Fruit fly (Drosophila melanogaster) whole organism, wandering third instar larva: Measurements from ENCODE around the gene Nca.

Source experiments
- Abd-B ChIP-seq: fragments of >200 bp; optimal IDR thresholded peaks from 2 replicates; lab custom pipeline; 2017; ENCODE audit warnings: missing biosample characterization, missing genetic modification characterization
- CG32264 ChIP-seq: fragments of 200-800 bp; sonication (Bioruptor generic); optimal IDR thresholded peaks from 2 replicates; lab custom pipeline; 2016; ENCODE audit warnings: missing biosample characterization, missing genetic modification characterization
- CG9705 ChIP-seq: fragments of 200-800 bp; sonication (Bioruptor generic); optimal IDR thresholded peaks from 2 replicates; lab custom pipeline; 2018; ENCODE audit warnings: missing biosample characterization, mild to moderate bottlenecking, missing genetic modification characterization
- Dfd ChIP-seq: fragments of >200 bp; optimal IDR thresholded peaks from 2 replicates; lab custom pipeline; 2017; ENCODE audit warnings: missing biosample characterization, missing genetic modification characterization
- Dif ChIP-seq: fragments of 200-275, 200-300 bp; sonication (Bioruptor generic); optimal IDR thresholded peaks from 2 replicates; lab custom pipeline; 2018; ENCODE audit warnings: missing biosample characterization, missing genetic modification characterization; ENCODE audit not compliant: partially characterized antibody
- GATAd ChIP-seq: sonication (Bioruptor generic); optimal IDR thresholded peaks from 2 replicates; lab custom pipeline; 2016; ENCODE audit warnings: missing biosample characterization, missing genetic modification characterization
- HLH106 ChIP-seq: fragments of 200-800 bp; optimal IDR thresholded peaks from 3 replicates; lab custom pipeline; 2019; ENCODE audit warnings: missing biosample characterization, mild to moderate bottlenecking, missing genetic modification characterization, moderate library complexity
- Hnf4 ChIP-seq: fragments of 200-800 bp; sonication (Bioruptor generic); optimal IDR thresholded peaks from 2 replicates; lab custom pipeline; 2016; ENCODE audit warnings: missing biosample characterization, mild to moderate bottlenecking, missing genetic modification characterization
- Hr78 ChIP-seq: fragments of >200 bp; optimal IDR thresholded peaks from 2 replicates; lab custom pipeline; 2017; ENCODE audit warnings: missing biosample characterization, missing genetic modification characterization
- Hr83 ChIP-seq: fragments of 200-300 bp; sonication (Bioruptor generic); optimal IDR thresholded peaks from 2 replicates; lab custom pipeline; 2016; ENCODE audit warnings: missing biosample characterization, mild to moderate bottlenecking, missing genetic modification characterization, moderate library complexity; ENCODE audit not compliant: poor library complexity, severe bottlenecking
- Jra ChIP-seq: sonication (Bioruptor generic); optimal IDR thresholded peaks from 2 replicates; lab custom pipeline; 2016; ENCODE audit warnings: missing biosample characterization, missing genetic modification characterization
- Mio ChIP-seq: sonication (Bioruptor generic); optimal IDR thresholded peaks from 2 replicates; lab custom pipeline; 2016; ENCODE audit warnings: missing biosample characterization, missing genetic modification characterization
- Myc ChIP-seq: fragments of >200 bp; optimal IDR thresholded peaks from 2 replicates; lab custom pipeline; 2017
- N ChIP-seq: fragments of >200 bp; optimal IDR thresholded peaks from 2 replicates; lab custom pipeline; 2018; ENCODE audit warnings: missing biosample characterization, missing external identifiers, missing genetic modification characterization
- OdsH ChIP-seq: fragments of 200-800 bp; sonication (Bioruptor generic); optimal IDR thresholded peaks from 2 replicates; lab custom pipeline; 2016; ENCODE audit warnings: missing biosample characterization, mild to moderate bottlenecking, missing genetic modification characterization
- Rel ChIP-seq, 2 experiments: fragments of 200-800 bp; sonication (Bioruptor generic) in 1 of 2; optimal IDR thresholded peaks; 2 replicates in 1 of 2; 3 replicates in 1 of 2; lab custom pipeline; 2016 to 2019; ENCODE audit warnings: mild to moderate bottlenecking in 2 of 2, missing biosample characterization in 2 of 2, missing genetic modification characterization in 2 of 2, moderate library complexity in 1 of 2
- Sp1 ChIP-seq: fragments of 200-800 bp; sonication (Bioruptor generic); optimal IDR thresholded peaks from 3 replicates; lab custom pipeline; 2019; ENCODE audit warnings: missing biosample characterization, mild to moderate bottlenecking, missing genetic modification characterization, moderate library complexity
- Vsx2 ChIP-seq: fragments of 200-300, 225-300 bp; sonication (Bioruptor generic); optimal IDR thresholded peaks from 2 replicates; lab custom pipeline; 2018; ENCODE audit warnings: missing biosample characterization, missing genetic modification characterization; ENCODE audit not compliant: partially characterized antibody
- br ChIP-seq: fragments of 200-800 bp; sonication (Bioruptor generic); optimal IDR thresholded peaks from 2 replicates; lab custom pipeline; 2016; ENCODE audit warnings: missing biosample characterization, missing genetic modification characterization
- brk ChIP-seq: fragments of 200-800 bp; sonication (Bioruptor generic); optimal IDR thresholded peaks from 2 replicates; lab custom pipeline; 2016; ENCODE audit warnings: missing biosample characterization, mild to moderate bottlenecking, missing genetic modification characterization
- dmrt93B ChIP-seq: fragments of 200-800 bp; sonication (Bioruptor generic); optimal IDR thresholded peaks from 2 replicates; lab custom pipeline; 2018; ENCODE audit warnings: missing biosample characterization, mild to moderate bottlenecking, missing genetic modification characterization
- dsf ChIP-seq: sonication (Bioruptor generic); optimal IDR thresholded peaks from 2 replicates; lab custom pipeline; 2016; ENCODE audit warnings: missing biosample characterization, missing genetic modification characterization, borderline replicate concordance
- ey ChIP-seq: fragments of 200-800 bp; sonication (Bioruptor generic); optimal IDR thresholded peaks from 2 replicates; lab custom pipeline; 2016; ENCODE audit warnings: missing biosample characterization, missing genetic modification characterization
- foxo ChIP-seq, 2 experiments: fragments of 200-800 bp; sonication (Bioruptor generic); optimal IDR thresholded peaks; 2 replicates in 1 of 2; 3 replicates in 1 of 2; lab custom pipeline; 2016 to 2017; ENCODE audit warnings: missing biosample characterization in 2 of 2, missing genetic modification characterization in 2 of 2
- fru ChIP-seq: fragments of 200-800 bp; sonication (Bioruptor generic); optimal IDR thresholded peaks from 3 replicates; lab custom pipeline; 2016; ENCODE audit warnings: missing biosample characterization, mild to moderate bottlenecking, missing genetic modification characterization
- h ChIP-seq: fragments of 200-800 bp; sonication (Bioruptor generic); optimal IDR thresholded peaks from 3 replicates; lab custom pipeline; 2016; ENCODE audit warnings: missing biosample characterization, mild to moderate bottlenecking, missing genetic modification characterization
- jim ChIP-seq: fragments of 175-275, 200-325 bp; sonication (Bioruptor generic); optimal IDR thresholded peaks from 2 replicates; lab custom pipeline; 2016; ENCODE audit warnings: missing biosample characterization, mild to moderate bottlenecking, missing genetic modification characterization
- pan ChIP-seq: fragments of >200 bp; optimal IDR thresholded peaks from 2 replicates; lab custom pipeline; 2017
- psq ChIP-seq: fragments of 200-800 bp; sonication (Bioruptor generic); optimal IDR thresholded peaks from 3 replicates; lab custom pipeline; 2017; ENCODE audit warnings: missing biosample characterization, mild to moderate bottlenecking, missing genetic modification characterization, moderate library complexity
- rgr ChIP-seq: fragments of 200-800 bp; sonication (Bioruptor generic); optimal IDR thresholded peaks from 3 replicates; lab custom pipeline; 2016; ENCODE audit warnings: missing biosample characterization, mild to moderate bottlenecking, missing genetic modification characterization
- sage ChIP-seq: fragments of 200-800 bp; sonication (Bioruptor generic); optimal IDR thresholded peaks from 2 replicates; lab custom pipeline; 2016; ENCODE audit warnings: missing biosample characterization, mild to moderate bottlenecking, missing genetic modification characterization
- sv ChIP-seq: fragments of 200-800 bp; sonication (Bioruptor generic); optimal IDR thresholded peaks from 3 replicates; lab custom pipeline; 2016; ENCODE audit warnings: missing biosample characterization, missing genetic modification characterization
- tai ChIP-seq: sonication (Bioruptor generic); optimal IDR thresholded peaks from 2 replicates; lab custom pipeline; 2016; ENCODE audit warnings: missing biosample characterization, missing genetic modification characterization
- usp ChIP-seq: fragments of >200 bp; optimal IDR thresholded peaks from 2 replicates; lab custom pipeline; 2017; ENCODE audit warnings: missing biosample characterization, missing genetic modification characterization
- woc ChIP-seq: sonication (Bioruptor generic); optimal IDR thresholded peaks from 2 replicates; lab custom pipeline; 2016; ENCODE audit warnings: missing biosample characterization, mild to moderate bottlenecking, missing genetic modification characterization

Gene Nca

dm6 chr3L:19991120-19991519, 567 bp upstream of the Nca start, which contains the start of gene fln:
Gene fln, minus strand, starts transcription at chr3L:19991220.
- TF ChIP-seq Hr83 (GFP tag; lab: Kevin White, UChicago) (no peak), rgr (no peak), ey (no peak), HLH106 (no peak), sv (GFP tag; lab: Kevin White, UChicago) (no peak), h (GFP tag; lab: Kevin White, UChicago) (no peak), Sp1 (no peak), Mio (GFP tag; lab: Kevin White, UChicago) (no peak), psq (GFP tag; lab: Kevin White, UChicago) (no peak), CG9705 (no peak), sage (no peak), Myc (no peak)

DNA sequence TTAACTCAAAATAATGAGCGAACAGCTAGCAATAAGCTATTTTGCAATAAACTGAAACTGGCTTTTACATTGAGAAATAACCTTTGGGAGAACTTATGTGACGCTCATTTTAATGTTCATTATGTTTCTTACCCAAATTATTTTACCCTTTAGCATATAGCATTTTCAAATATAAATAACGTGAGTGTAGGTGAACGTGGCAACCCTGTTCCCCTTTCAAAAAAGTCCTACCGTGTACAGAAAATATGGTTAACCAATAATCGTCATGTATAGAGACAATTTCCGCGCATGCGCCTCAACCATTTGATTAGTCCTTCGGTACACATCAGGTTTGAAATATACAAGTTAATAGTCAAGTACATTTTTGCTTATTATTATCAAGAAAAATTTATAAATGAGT, 2.3 kb downstream of the Nca start:
- no peak for TF ChIP-seq dsf (GFP tag; lab: Kevin White, UChicago)
- no peak for TF ChIP-seq Sp1
- no peak for TF ChIP-seq pan (lab: Kevin White, UChicago)
- no peak for TF ChIP-seq Rel (GFP tag; optimal IDR thresholded peaks at IDR 0.05; lab: Kevin White, UChicago)
- no peak for TF ChIP-seq Rel (tag; optimal IDR thresholded peaks at IDR 0.05; lab: Kevin White, UChicago)
- no peak for TF ChIP-seq Dfd (GFP tag; lab: Kevin White, UChicago)
- TF ChIP-seq woc (GFP tag; lab: Kevin White, UChicago): no peak
- no peak for TF ChIP-seq Myc
- no peak for TF ChIP-seq Hnf4 (GFP tag; lab: Kevin White, UChicago)
- TF ChIP-seq sv (GFP tag; lab: Kevin White, UChicago): no peak
- no peak for TF ChIP-seq fru (GFP tag; lab: Kevin White, UChicago)

DNA sequence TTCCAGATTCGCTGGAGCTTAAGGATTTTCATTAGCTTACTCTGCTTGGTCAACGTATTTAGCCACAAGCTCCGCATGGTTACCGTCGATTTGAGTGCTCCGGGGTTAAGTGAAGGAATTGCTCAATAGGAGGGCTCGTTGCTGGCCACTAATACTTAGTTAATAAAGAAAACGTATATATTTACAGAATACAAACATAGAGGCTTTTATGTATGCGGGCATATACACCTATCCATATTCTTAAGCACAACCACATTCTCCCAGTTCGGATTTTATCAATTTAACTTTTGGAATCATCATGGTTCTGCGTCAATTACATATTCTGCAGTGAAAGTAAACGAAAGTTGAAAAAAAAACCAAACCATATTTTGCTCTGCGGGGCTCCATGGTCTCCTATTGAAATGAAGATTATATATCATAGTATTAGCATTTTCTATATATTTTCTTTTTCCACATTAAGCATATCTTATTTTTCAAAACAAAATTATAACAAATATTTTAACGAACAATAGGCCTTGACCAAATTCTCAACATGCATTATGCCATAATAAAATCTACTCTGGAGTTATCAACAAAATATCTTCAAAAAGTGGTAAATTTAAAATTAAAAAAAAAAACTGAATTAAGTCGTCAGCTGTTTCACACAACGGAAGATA, 8.5 kb downstream of the Nca start, which contains the start of the genes Tom20 and Gabat:
Gene Tom20, plus strand, starts transcription at position 564 of the 656 bp plus-strand sequence.
Gene Gabat, minus strand, starts transcription at position 606 of the 656 bp plus-strand sequence.
- TF ChIP-seq ey (no peak), Hr78 (GFP tag; lab: Kevin White, UChicago) (no peak), psq (GFP tag; lab: Kevin White, UChicago) (no peak), CG9705 (no peak), Hr83 (GFP tag; lab: Kevin White, UChicago) (no peak), Dif (GFP tag; lab: Kevin White, UChicago) (no peak), pan (lab: Kevin White, UChicago) (no peak), br (GFP tag; lab: Kevin White, UChicago) (no peak), Dfd (GFP tag; lab: Kevin White, UChicago) (no peak), dmrt93B (GFP tag; lab: Kevin White, UChicago) (no peak), jim (no peak), woc (GFP tag; lab: Kevin White, UChicago) (no peak), Vsx2 (no peak)

DNA sequence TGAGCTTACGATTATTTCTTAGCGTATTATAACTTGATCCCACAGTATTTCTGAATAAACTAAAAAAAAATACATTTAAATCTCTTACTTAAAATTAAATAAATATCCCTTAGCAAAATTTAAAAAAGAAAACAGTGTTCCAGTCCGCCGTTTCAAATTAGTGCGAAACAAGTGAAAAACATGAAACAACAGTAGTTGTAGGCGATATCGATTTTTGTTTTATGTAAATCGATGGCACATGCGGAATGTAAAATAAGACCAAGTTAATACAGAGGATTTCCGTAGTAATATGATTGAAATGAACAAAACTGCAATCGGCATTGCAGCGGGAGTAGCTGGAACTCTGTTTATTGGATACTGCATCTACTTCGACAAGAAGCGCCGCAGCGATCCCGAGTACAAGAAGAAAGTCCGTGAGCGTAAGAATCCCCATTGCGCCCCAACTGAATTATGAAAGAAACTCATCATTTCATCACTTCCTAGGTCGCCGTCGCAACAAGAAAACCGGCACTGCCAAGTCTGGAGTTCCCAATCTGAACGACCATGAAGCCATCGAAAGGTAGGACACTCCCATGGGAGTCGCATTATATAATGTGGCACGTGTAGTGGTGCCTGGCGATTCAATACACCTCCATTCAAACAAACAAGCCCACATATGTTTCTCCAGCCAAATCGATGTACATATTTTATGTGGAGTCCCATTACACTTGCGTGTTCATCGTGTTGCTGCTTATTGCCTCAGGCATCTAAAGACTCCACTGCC, 9.4 kb downstream of the Nca start:
- TF ChIP-seq woc (GFP tag; lab: Kevin White, UChicago) (peak; percentile 56), N (GFP tag; lab: Kevin White, UChicago) (no peak), fru (GFP tag; lab: Kevin White, UChicago) (peak; percentile 41), CG32264 (GFP tag; lab: Kevin White, UChicago) (no peak)
- TF ChIP-seq, all 38 proteins: peak for 2

dm6 chr3L:20002482-20003234, 11.0 kb downstream of the Nca start, which contains the start of gene CG7668:
Gene CG7668, plus strand, starts transcription at chr3L:20002736.
- TF ChIP-seq dsf (GFP tag; lab: Kevin White, UChicago) (peak; percentile 69), br (GFP tag; lab: Kevin White, UChicago) (peak; percentile 89), Mio (GFP tag; lab: Kevin White, UChicago) (no peak), ey (peak; percentile 88), Hnf4 (GFP tag; lab: Kevin White, UChicago) (peak; percentile 87), tai (GFP tag; lab: Kevin White, UChicago) (peak; percentile 75), OdsH (GFP tag; lab: Kevin White, UChicago) (peak; percentile 90), CG9705 (peak; percentile 89), Hr83 (GFP tag; lab: Kevin White, UChicago) (peak; percentile 81), foxo (GFP tag; optimal IDR thresholded peaks at IDR 0.05; lab: Kevin White, UChicago) (peak in 1 of 2 experiments; percentile 94), Jra (GFP tag; lab: Kevin White, UChicago) (peak; percentile 75), Abd-B (GFP tag; lab: Kevin White, UChicago) (no peak), GATAd (GFP tag; lab: Kevin White, UChicago) (peak; percentile 37), HLH106 (peak; percentile 95), usp (GFP tag; lab: Kevin White, UChicago) (no peak), CG32264 (GFP tag; lab: Kevin White, UChicago) (peak; percentile 65), brk (GFP tag; lab: Kevin White, UChicago) (peak; percentile 86), rgr (peak; percentile 93), sv (GFP tag; lab: Kevin White, UChicago) (peak; percentile 85), Vsx2 (no peak), psq (GFP tag; lab: Kevin White, UChicago) (peak; percentile 81), dmrt93B (GFP tag; lab: Kevin White, UChicago) (peak; percentile 76), pan (lab: Kevin White, UChicago) (peak; percentile 28), h (GFP tag; lab: Kevin White, UChicago) (peak; percentile 93)
